Fruit fly (Drosophila melanogaster): ENCODE measurements around the gene ppk7.

Gene ppk7

DNA sequence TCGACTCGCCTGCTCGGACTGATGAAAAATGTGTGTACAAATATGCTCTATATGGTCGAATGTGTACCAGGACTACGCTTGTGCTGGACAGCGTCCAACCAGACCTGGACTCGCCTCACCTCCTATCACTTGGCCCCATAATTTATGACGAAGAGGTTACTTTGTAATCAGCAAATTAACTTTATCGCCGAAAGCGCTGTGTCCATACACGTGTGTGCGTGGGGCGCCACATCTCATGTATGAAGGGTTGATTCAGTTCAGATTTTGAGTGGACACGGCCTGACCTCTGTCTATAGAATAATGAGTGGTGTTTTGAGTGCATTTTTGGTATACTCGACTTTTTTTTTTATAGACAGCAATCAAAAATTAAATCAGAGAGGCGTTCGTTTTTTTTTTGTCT, 5.9 kb upstream of the ppk7 start:
- TF ChIP-seq EcR (GFP tag; optimal IDR thresholded peaks at IDR 0.05) (no peak), Dll (optimal IDR thresholded peaks at IDR 0.05) (no peak), pan (optimal IDR thresholded peaks at IDR 0.05) (no peak), psq (optimal IDR thresholded peaks at IDR 0.05) (no peak), usp (GFP tag; optimal IDR thresholded peaks at IDR 0.05) (no peak), CG8478 (optimal IDR thresholded peaks at IDR 0.05) (no peak)

DNA sequence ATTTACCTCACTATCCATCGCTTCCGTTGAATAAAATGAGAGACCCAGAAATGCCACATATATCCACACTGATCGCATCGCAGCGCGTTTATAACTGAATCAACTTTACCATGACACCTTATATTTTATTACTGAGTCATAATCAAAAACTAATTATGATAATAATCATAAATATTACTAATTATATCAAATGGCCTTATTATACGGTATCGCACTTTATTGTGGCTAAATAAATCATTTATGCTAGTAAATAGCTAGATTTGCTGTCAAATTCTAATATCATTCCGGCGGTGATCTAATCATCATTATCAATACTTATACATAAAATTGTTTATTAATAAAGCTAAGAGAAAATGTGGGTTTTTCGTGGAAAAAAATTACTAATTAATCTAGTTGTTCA, 4.1 kb upstream of the ppk7 start, which contains the start of gene CG9500:
Gene CG9500, minus strand, starts transcription at position 101 of the 400 bp plus-strand sequence.
- TF ChIP-seq EcR (GFP tag; optimal IDR thresholded peaks at IDR 0.05) (no peak), usp (GFP tag; optimal IDR thresholded peaks at IDR 0.05) (no peak), pan (optimal IDR thresholded peaks at IDR 0.05) (no peak), CG8478 (optimal IDR thresholded peaks at IDR 0.05) (no peak), Dll (optimal IDR thresholded peaks at IDR 0.05) (no peak), psq (optimal IDR thresholded peaks at IDR 0.05) (no peak)

DNA sequence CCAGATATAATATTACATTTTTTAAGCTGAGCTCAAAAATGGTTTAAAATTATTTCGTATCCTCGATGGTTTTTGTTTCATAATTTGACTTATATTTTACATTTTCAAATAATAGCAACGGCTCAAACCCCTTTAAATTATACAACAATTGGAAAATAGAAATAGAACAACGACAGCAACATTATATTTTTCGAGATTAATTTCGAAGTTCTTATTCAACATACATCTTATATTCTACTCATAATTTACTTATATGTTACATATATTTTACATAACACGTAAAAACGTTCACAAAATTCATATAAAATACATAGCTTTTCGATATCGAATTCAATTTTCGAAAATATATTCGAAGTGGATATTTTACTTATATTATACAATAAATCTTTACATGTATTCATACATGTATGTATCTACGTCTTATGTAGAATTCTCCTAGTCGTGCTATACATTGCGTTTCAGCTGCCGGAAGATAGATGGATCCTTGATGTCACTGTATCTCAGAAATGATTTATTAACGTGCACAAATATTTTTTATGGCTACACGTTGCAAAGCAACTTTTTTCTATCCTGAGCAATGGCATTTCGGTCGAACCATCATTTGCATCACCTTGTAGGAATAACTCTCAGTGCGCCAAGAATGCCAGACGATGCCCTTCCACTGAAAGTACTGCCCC, 2.7 kb upstream of the ppk7 start:
- TF ChIP-seq Dll (optimal IDR thresholded peaks at IDR 0.05) (no peak), CG8478 (optimal IDR thresholded peaks at IDR 0.05) (no peak), pan (optimal IDR thresholded peaks at IDR 0.05) (no peak), psq (optimal IDR thresholded peaks at IDR 0.05) (no peak), EcR (GFP tag; optimal IDR thresholded peaks at IDR 0.05) (no peak)

DNA sequence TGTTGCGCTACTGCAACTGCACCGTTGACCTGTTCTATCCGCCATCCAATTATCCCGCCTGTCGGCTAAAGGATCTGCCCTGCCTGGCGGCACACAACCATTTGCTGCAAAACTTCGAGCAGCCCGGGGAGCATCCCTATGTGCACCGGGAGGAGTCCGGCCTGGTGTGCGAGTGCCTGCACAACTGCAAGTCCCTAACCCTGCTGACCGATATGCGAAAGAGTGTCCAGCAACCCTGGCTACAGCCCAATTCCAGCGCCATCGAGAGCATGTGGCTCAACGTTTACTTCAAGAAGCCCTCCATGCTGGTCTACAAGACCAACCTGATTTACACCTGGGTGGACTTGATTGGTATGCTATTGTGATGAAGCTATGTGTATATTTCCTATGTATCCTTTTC, 2.0 kb upstream of the ppk7 start:
- no peak for TF ChIP-seq psq (optimal IDR thresholded peaks at IDR 0.05)

dm6 chr2L:6354656-6355055, 525 bp upstream of the ppk7 start, which contains the start of gene ppk14:
ppk14 (plus strand) TSS chr2L:6354956.
- TF ChIP-seq Dll (optimal IDR thresholded peaks at IDR 0.05) (no peak), EcR (GFP tag; optimal IDR thresholded peaks at IDR 0.05) (no peak), usp (GFP tag; optimal IDR thresholded peaks at IDR 0.05) (no peak), psq (optimal IDR thresholded peaks at IDR 0.05) (no peak), pan (optimal IDR thresholded peaks at IDR 0.05) (no peak), CG8478 (optimal IDR thresholded peaks at IDR 0.05) (no peak)

dm6 chr2L:6351809-6352182, 2.3 kb downstream of the ppk7 start:
- no peak for TF ChIP-seq Dll (optimal IDR thresholded peaks at IDR 0.05)
- no peak for TF ChIP-seq psq (optimal IDR thresholded peaks at IDR 0.05)
- TF ChIP-seq pan (optimal IDR thresholded peaks at IDR 0.05) = no peak
- no peak for TF ChIP-seq EcR (GFP tag; optimal IDR thresholded peaks at IDR 0.05)
- TF ChIP-seq CG8478 (optimal IDR thresholded peaks at IDR 0.05) = no peak
- TF ChIP-seq usp (GFP tag; optimal IDR thresholded peaks at IDR 0.05) = no peak

DNA sequence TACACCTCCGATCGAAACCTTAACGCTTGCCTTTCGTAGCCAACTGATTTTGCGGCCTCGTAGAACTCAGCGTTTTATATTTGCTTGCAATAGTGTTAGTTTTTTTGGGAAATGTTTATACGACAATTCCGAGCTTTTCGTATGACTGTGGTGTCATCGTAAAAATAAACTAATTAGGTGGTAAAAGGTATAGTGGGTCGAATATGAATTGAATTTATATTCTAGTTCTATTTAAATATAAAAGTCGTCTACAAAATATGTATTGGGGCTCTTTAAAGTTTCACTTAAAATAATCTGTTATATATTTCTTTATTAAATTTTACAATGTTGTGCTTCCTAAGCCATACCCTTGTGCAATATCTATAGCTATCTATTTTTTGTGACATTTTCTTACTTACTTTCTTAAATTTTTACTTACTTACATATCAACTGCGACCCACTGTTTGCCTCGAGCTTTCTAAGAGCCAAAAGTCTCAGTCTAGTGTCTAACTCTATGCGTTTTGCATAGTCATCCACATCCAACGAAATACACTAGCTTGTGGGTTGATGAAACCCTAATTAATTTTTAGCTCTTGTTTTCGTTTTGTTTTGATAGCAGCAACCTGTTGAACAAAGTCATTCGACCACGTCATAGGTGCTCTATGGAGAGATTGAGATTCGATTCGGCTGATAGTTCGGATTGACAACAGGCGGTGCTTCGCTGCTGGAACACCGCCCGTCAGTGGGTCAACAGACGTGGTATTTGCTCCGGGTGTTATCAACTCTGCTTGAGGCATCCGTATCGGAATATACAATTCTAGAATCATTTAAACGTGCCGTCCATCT, 2.9 kb downstream of the ppk7 start, which contains the start of gene CG9498:
Gene CG9498, minus strand, starts transcription at position 51 of the 825 bp plus-strand sequence.
- TF ChIP-seq usp (GFP tag; optimal IDR thresholded peaks at IDR 0.05) (no peak), CG8478 (optimal IDR thresholded peaks at IDR 0.05) (no peak), psq (optimal IDR thresholded peaks at IDR 0.05) (no peak), EcR (GFP tag; optimal IDR thresholded peaks at IDR 0.05) (no peak), pan (optimal IDR thresholded peaks at IDR 0.05) (no peak), Dll (optimal IDR thresholded peaks at IDR 0.05) (no peak)

- TF ChIP-seq CG8478 (optimal IDR thresholded peaks at IDR 0.05) (no peak), Dll (optimal IDR thresholded peaks at IDR 0.05) (no peak), psq (optimal IDR thresholded peaks at IDR 0.05) (no peak), pan (optimal IDR thresholded peaks at IDR 0.05) (no peak), usp (GFP tag; optimal IDR thresholded peaks at IDR 0.05) (no peak), EcR (GFP tag; optimal IDR thresholded peaks at IDR 0.05) (no peak)
These were observed 5.8 kb downstream of the ppk7 start, which contains the start of gene CG9497 for dm6 chr2L:6348327-6348726. CG9497 (minus strand) TSS chr2L:6348427.

DNA sequence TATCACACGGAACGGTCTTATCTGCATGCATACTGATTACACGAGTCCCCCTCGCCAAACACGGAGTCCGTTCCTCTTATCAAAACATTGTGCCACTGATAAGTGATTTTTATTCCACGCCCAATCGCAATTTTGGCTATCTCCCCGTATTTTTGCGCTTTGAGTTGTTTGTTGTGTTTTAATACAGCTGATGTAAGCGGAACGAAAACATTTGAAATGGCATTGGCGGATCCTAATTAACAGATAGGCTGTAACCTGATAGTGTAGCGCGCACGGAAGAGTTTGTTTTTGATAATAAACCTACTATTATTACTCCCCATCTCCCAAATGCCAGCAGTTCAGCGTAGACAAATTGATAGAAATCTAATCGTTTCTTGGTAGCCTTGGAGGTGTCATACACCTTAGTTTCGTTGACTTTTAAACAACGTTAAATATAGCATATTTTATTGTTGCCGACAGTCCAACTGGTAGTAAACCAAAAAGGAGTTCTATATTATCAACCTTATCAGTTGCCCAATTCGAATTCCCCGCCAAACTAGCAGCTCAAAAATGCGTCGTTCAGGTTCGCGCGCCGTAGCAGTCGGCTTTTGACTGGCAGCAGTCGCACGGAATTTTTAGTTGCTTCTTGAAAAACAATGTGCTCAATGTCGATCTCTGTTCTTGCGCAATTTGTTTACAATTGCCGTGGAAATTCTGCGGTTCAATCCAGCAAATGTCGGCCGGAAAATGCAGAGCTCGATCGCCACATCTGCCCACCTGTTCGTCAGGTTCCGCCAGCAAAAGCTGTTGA, 10.9 kb downstream of the ppk7 start:
- TF ChIP-seq Dll (optimal IDR thresholded peaks at IDR 0.05) (no peak), psq (optimal IDR thresholded peaks at IDR 0.05) (no peak), pan (optimal IDR thresholded peaks at IDR 0.05) (no peak), EcR (GFP tag; optimal IDR thresholded peaks at IDR 0.05) (no peak), usp (GFP tag; optimal IDR thresholded peaks at IDR 0.05) (no peak), CG8478 (optimal IDR thresholded peaks at IDR 0.05) (no peak)

DNA sequence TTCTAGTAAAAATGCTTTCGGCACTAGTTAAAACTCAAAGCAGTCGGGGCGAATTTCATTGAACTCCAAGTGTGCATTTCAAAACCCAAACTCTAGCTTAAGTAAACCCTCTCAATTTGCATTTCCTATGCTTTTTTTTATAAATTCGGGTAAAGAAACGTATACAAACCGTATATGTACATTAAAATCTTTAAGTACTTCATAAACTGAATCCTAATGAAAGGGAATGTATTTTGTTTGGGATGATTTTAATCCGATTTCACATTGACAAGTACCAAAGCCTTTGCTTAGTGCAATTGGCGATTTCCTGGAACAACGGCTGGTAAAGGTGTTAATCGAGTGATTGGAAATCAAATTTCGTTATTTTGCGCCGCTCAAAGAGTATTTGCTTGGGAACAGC, 12.9 kb downstream of the ppk7 start:
- TF ChIP-seq psq (optimal IDR thresholded peaks at IDR 0.05) (no peak), pan (optimal IDR thresholded peaks at IDR 0.05) (no peak)

DNA sequence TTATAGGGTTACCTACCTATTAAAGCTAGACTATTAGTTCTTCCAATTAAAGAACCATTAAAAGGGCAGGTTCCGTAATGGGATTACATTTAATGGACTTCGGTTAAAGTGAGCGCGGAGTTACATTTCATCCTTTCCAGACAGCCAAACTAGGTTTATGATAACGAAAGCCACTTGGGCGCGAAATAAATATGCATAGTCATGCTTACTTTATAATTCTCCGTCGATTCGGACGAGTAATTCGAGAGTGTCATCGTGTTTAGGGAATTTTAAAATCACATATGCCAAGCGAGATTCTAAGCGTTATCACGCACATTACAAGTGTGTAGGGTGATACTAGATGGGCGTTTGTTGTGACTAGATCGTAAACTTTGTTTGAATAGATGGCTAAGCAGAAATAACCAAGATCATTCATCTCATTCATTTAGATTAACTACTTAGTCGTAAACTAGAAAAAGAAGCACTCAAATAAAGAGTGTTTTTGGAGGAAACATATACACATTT, 13.9 kb downstream of the ppk7 start:
- TF ChIP-seq Dll (optimal IDR thresholded peaks at IDR 0.05) (no peak), psq (optimal IDR thresholded peaks at IDR 0.05) (no peak), pan (optimal IDR thresholded peaks at IDR 0.05) (no peak), CG8478 (optimal IDR thresholded peaks at IDR 0.05) (no peak), EcR (GFP tag; optimal IDR thresholded peaks at IDR 0.05) (no peak), usp (GFP tag; optimal IDR thresholded peaks at IDR 0.05) (no peak)

All from whole organism.